Fruit fly (Drosophila melanogaster): ENCODE results near the gene CG11162.

The CG11162 gene

DNA sequence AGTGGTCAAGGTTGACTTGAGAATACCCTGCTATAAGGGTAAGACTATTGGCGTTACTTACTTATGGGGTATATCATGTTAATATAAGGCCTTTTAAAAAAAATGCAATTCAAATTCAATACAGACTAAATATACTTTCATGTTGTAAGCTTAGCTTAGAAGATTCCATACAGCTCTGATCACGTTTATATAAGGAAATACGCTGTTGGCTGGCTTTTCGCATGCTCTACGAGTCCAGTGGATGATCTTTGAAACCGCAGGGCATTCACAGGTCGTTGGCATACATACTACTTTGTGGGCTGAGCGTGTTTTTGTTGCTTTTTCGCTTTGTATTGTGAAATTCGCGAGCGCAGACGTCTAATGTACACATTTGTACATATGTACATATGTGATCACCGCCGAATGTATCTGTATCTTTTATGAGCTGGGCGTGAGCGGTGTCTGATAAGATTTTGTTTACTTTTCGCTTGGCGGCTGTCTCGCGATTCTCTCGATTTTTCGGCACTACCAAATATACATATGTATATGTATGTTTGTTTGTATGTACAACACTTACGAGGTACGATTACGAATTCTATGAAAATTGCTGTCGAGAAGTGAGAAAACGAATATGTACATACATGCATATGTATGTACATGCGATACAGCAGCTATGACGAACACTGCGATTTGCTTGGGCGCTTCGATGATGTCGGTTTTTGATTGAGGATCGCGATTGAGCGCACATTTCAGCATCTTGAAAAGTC is 42.3 kb upstream of the CG11162 start (continued):
- TF ChIP-seq CG12391 (tag; optimal IDR thresholded peaks at IDR 0.05) (no peak), Eip74EF (GFP tag; optimal IDR thresholded peaks at IDR 0.05) (peak in 1 of 2 experiments; percentile 20), CG42726 (GFP tag; IDR thresholded peaks at IDR 0.05; ENCODE audit: partially characterized antibody) (no peak), CG16813 (GFP tag; IDR thresholded peaks at IDR 0.05; ENCODE audit: partially characterized antibody) (no peak), Hsf (GFP tag; optimal IDR thresholded peaks at IDR 0.05) (peak; percentile 38), CG2120 (GFP tag; optimal IDR thresholded peaks at IDR 0.05) (peak; percentile 83), da (GFP tag; optimal IDR thresholded peaks at IDR 0.05) (peak; percentile 35), CG10979 (tag; optimal IDR thresholded peaks at IDR 0.05) (no peak), Atf6 (GFP tag; IDR thresholded peaks at IDR 0.05) (peak; percentile 63), CG12071 (GFP tag; optimal IDR thresholded peaks at IDR 0.05) (peak; percentile 66), ttk (GFP tag; IDR thresholded peaks at IDR 0.05) (no peak), Hmx (GFP tag; optimal IDR thresholded peaks at IDR 0.05) (no peak), Sry-β (GFP tag; optimal IDR thresholded peaks at IDR 0.05) (no peak), Pdp1 (GFP tag; optimal IDR thresholded peaks at IDR 0.05) (peak; percentile 43 to 55), Ada2b (GFP tag; IDR thresholded peaks at IDR 0.05) (no peak), Tbp (GFP tag; optimal IDR thresholded peaks at IDR 0.05) (no peak), psq (GFP tag; optimal IDR thresholded peaks at IDR 0.05) (no peak), CG4404 (GFP tag; IDR thresholded peaks at IDR 0.05) (no peak), gt (GFP tag; IDR thresholded peaks at IDR 0.05) (no peak), CG10321 (GFP tag; IDR thresholded peaks at IDR 0.05) (no peak), Mes4 (GFP tag; optimal IDR thresholded peaks at IDR 0.05) (peak; percentile 2), CG11093 (GFP tag; IDR thresholded peaks at IDR 0.05) (no peak), B-H1 (GFP tag; IDR thresholded peaks at IDR 0.05) (no peak; the same call in 2 of the 3 replicates), en (GFP tag; optimal IDR thresholded peaks at IDR 0.05) (no peak), Camta (GFP tag; optimal IDR thresholded peaks at IDR 0.05) (peak; percentile 25), Doc2 (GFP tag; IDR thresholded peaks at IDR 0.05) (no peak), toy (GFP tag; IDR thresholded peaks at IDR 0.05) (0 out of 2 replicates have a peak, but pooled peaks have one; percentile 16), ab (GFP tag; optimal IDR thresholded peaks at IDR 0.05) (no peak), schlank (tag; optimal IDR thresholded peaks at IDR 0.05) (peak; percentile 55), CG12104 (GFP tag; optimal IDR thresholded peaks at IDR 0.05) (peak; percentile 52), CG7963 (GFP tag; IDR thresholded peaks at IDR 0.05; ENCODE audit: partially characterized antibody) (no peak), tap (tag; optimal IDR thresholded peaks at IDR 0.05) (no peak), CG7271 (tag; optimal IDR thresholded peaks at IDR 0.05) (no peak), CG31388 (GFP tag; optimal IDR thresholded peaks at IDR 0.05) (no peak), CG2712 (tag; optimal IDR thresholded peaks at IDR 0.05) (peak; percentile 3), Sox100B (GFP tag; optimal IDR thresholded peaks at IDR 0.05) (peak; percentile 44), CG13287 (GFP tag; IDR thresholded peaks at IDR 0.05; ENCODE audit: partially characterized antibody) (no peak), luna (GFP tag; optimal IDR thresholded peaks at IDR 0.05) (peak; percentile 51), knrl (GFP tag; IDR thresholded peaks at IDR 0.05; ENCODE audit: partially characterized antibody) (no peak), Sox102F (GFP tag; optimal IDR thresholded peaks at IDR 0.05) (peak; percentile 21), CG6175 (GFP tag; IDR thresholded peaks at IDR 0.05) (no peak), CG34376 (GFP tag; optimal IDR thresholded peaks at IDR 0.05) (peak; percentile 90), CG6813 (GFP tag; optimal IDR thresholded peaks at IDR 0.05) (peak; percentile 74), Deaf1 (tag; optimal IDR thresholded peaks at IDR 0.05) (no peak), H15 (GFP tag; IDR thresholded peaks at IDR 0.05) (no peak), Drgx (GFP tag; IDR thresholded peaks at IDR 0.05) (0 out of 2 replicates have a peak, but pooled peaks have one; percentile 17), Awh (GFP tag; IDR thresholded peaks at IDR 0.05) (peak; percentile 61; the same call in 1 of the 2 replicates), CG14965 (GFP tag; optimal IDR thresholded peaks at IDR 0.05; ENCODE audit: borderline replicate concordance) (no peak), Hr39 (optimal IDR thresholded peaks at IDR 0.05) (no peak), Hand (GFP tag; optimal IDR thresholded peaks at IDR 0.05) (peak; percentile 47)
